Worm (Caenorhabditis elegans) whole organism, L2 larva: ENCODE measurements around the gene cnnm-5.

ENCODE experiments used
- C34F6.9 ChIP-seq: fragments of 150-350 bp; optimal IDR thresholded peaks from 2 replicates; lab custom pipeline; 2014; ENCODE audit warnings: missing biosample characterization, missing genetic modification characterization
- F13H6.1 ChIP-seq: sonication (generic microtip); optimal IDR thresholded peaks from 2 replicates; lab custom pipeline; 2016; ENCODE audit warnings: missing genetic modification characterization, missing compliant biosample characterization
- R02D3.7 ChIP-seq: fragments of 150-350 bp; optimal IDR thresholded peaks from 2 replicates; lab custom pipeline; 2014; ENCODE audit warnings: missing biosample characterization, missing genetic modification characterization
- Y55F3AM.14 ChIP-seq: fragments of 200-800 bp; sonication (Bioruptor generic); optimal IDR thresholded peaks from 2 replicates; lab custom pipeline; 2018; ENCODE audit warnings: mild to moderate bottlenecking, missing genetic modification characterization, missing compliant biosample characterization
- alr-1 ChIP-seq: fragments of 150-350 bp; optimal IDR thresholded peaks from 2 replicates; lab custom pipeline; 2014; ENCODE audit warnings: missing biosample characterization, missing genetic modification characterization
- blmp-1 ChIP-seq: sonication (generic microtip); optimal IDR thresholded peaks from 2 replicates; lab custom pipeline; 2017; ENCODE audit warnings: missing genetic modification characterization, mild to moderate bottlenecking, missing compliant biosample characterization, antibody characterized with exemption, moderate library complexity; ENCODE audit not compliant: insufficient read depth
- ceh-16 ChIP-seq: fragments of 150-350 bp; optimal IDR thresholded peaks from 2 replicates; lab custom pipeline; 2014; ENCODE audit warnings: missing biosample characterization, missing genetic modification characterization
- crh-2 ChIP-seq: sonication (generic microtip); optimal IDR thresholded peaks from 2 replicates; lab custom pipeline; 2017; ENCODE audit warnings: missing biosample characterization, missing genetic modification characterization
- egl-27 ChIP-seq: sonication (generic microtip); optimal IDR thresholded peaks from 3 replicates; lab custom pipeline; 2017; ENCODE audit warnings: missing biosample characterization, missing genetic modification reagents, missing genetic modification characterization
- fos-1 ChIP-seq: fragments of 150-350 bp; optimal IDR thresholded peaks from 2 replicates; lab custom pipeline; 2014; ENCODE audit warnings: missing biosample characterization, missing genetic modification characterization
- gmeb-1 ChIP-seq: fragments of 150-350 bp; optimal IDR thresholded peaks from 2 replicates; lab custom pipeline; 2014; ENCODE audit warnings: missing biosample characterization, missing genetic modification characterization
- lin-39 ChIP-seq: fragments of 150-350 bp; optimal IDR thresholded peaks from 2 replicates; lab custom pipeline; 2014; ENCODE audit warnings: missing biosample characterization, missing genetic modification reagents, missing genetic modification characterization
- lsy-2 ChIP-seq, 2 experiments: fragments of 150-350 bp in 1 of 2; sonication (generic microtip) in 1 of 2; optimal IDR thresholded peaks; 2 replicates each; lab custom pipeline; 2014 to 2017; ENCODE audit warnings: missing biosample characterization in 2 of 2, missing genetic modification characterization in 2 of 2
- mab-5 ChIP-seq: fragments of 150-350 bp; optimal IDR thresholded peaks from 2 replicates; lab custom pipeline; 2014; ENCODE audit warnings: missing biosample characterization, missing genetic modification characterization
- mbf-1 ChIP-seq: sonication (generic microtip); optimal IDR thresholded peaks from 2 replicates; lab custom pipeline; 2017; ENCODE audit warnings: missing biosample characterization, missing genetic modification characterization
- nhr-129 ChIP-seq: fragments of 150-350 bp; optimal IDR thresholded peaks from 2 replicates; lab custom pipeline; 2014; ENCODE audit warnings: missing biosample characterization, missing genetic modification characterization
- nhr-23 ChIP-seq: fragments of 150-350 bp; optimal IDR thresholded peaks from 2 replicates; lab custom pipeline; 2014; ENCODE audit warnings: missing biosample characterization, missing genetic modification reagents, missing genetic modification characterization
- nhr-237 ChIP-seq: fragments of 150-350 bp; optimal IDR thresholded peaks from 2 replicates; lab custom pipeline; 2014; ENCODE audit warnings: missing biosample characterization, missing genetic modification characterization
- nhr-25 ChIP-seq: fragments of 150-350 bp; sonication (generic microtip); optimal IDR thresholded peaks from 3 replicates; lab custom pipeline; 2014; ENCODE audit warnings: missing biosample characterization, missing genetic modification characterization
- peb-1 ChIP-seq: fragments of 150-350 bp; optimal IDR thresholded peaks from 2 replicates; lab custom pipeline; 2014; ENCODE audit warnings: missing biosample characterization, missing genetic modification characterization
- skn-1 ChIP-seq: sonication (generic microtip); optimal IDR thresholded peaks from 2 replicates; lab custom pipeline; 2017; ENCODE audit warnings: missing biosample characterization, missing genetic modification characterization
- sma-3 ChIP-seq: sonication (generic microtip); optimal IDR thresholded peaks from 2 replicates; lab custom pipeline; 2016; ENCODE audit warnings: missing genetic modification reagents, missing genetic modification characterization, missing compliant biosample characterization
- sma-9 ChIP-seq, 2 experiments: fragments of 150-350 bp in 1 of 2; sonication (generic microtip) in 1 of 2; optimal IDR thresholded peaks; 2 replicates each; lab custom pipeline; 2014 to 2016; ENCODE audit warnings: missing genetic modification characterization in 2 of 2, mild to moderate bottlenecking in 1 of 2, missing biosample characterization in 1 of 2, missing compliant biosample characterization in 1 of 2, missing genetic modification reagents in 1 of 2, moderate library complexity in 1 of 2
- snpc-4 ChIP-seq: fragments of 150-350 bp; optimal IDR thresholded peaks from 2 replicates; lab custom pipeline; 2014; ENCODE audit warnings: missing biosample characterization, missing genetic modification characterization
- unc-39 ChIP-seq: fragments of 150-350 bp; optimal IDR thresholded peaks from 2 replicates; lab custom pipeline; 2014; ENCODE audit warnings: missing biosample characterization, missing genetic modification characterization
- ztf-1 ChIP-seq: fragments of 200-800 bp; sonication (Bioruptor generic); conservative IDR thresholded peaks from 2 replicates; pipeline ENCODE4 v1.3.6; 2022; ENCODE audit warnings: missing genetic modification characterization, missing compliant biosample characterization
- ztf-4 ChIP-seq: fragments of 150-350 bp; optimal IDR thresholded peaks from 2 replicates; lab custom pipeline; 2014; ENCODE audit warnings: missing biosample characterization, missing genetic modification characterization

cnnm-5 gene

ce11 chrIII:3820134-3820533, 8.9 kb downstream of the cnnm-5 start (continued):
- peak; percentile 63 for TF ChIP-seq nhr-25 (tag; lab: Kevin White, UChicago)
- TF ChIP-seq peb-1 = no peak
- TF ChIP-seq unc-39 (tag; lab: Kevin White, UChicago) = no peak
- peak; percentile 82 for TF ChIP-seq F13H6.1 (tag; lab: Kevin White, UChicago)
- TF ChIP-seq egl-27 (tag; lab: Kevin White, UChicago) = peak; percentile 21
- no peak for TF ChIP-seq Y55F3AM.14
- no peak for TF ChIP-seq skn-1 (tag; lab: Kevin White, UChicago)
- peak; percentile 8 for TF ChIP-seq gmeb-1
- TF ChIP-seq nhr-237 (tag; lab: Kevin White, UChicago) = no peak

- TF ChIP-seq mab-5 (tag; lab: Kevin White, UChicago) = no peak
- TF ChIP-seq ztf-4 (tag; lab: Kevin White, UChicago) = no peak
Measured at ce11 chrIII:3819579-3819978, 9.4 kb downstream of the cnnm-5 start, which contains the start of gene dpy-27. Gene dpy-27, minus strand, starts transcription at chrIII:3819679.

- TF ChIP-seq lsy-2 (tag; optimal IDR thresholded peaks at IDR 0.05; lab: Kevin White, UChicago) (no peak), egl-27 (tag; lab: Kevin White, UChicago) (no peak), mab-5 (tag; lab: Kevin White, UChicago) (no peak), lin-39 (tag; lab: Kevin White, UChicago) (no peak), snpc-4 (no peak), nhr-25 (tag; lab: Kevin White, UChicago) (no peak), gmeb-1 (no peak), Y55F3AM.14 (no peak), R02D3.7 (tag; lab: Kevin White, UChicago) (no peak), C34F6.9 (tag; lab: Kevin White, UChicago) (no peak), ztf-1 (GFP tag; lab: Robert Waterston, UW) (no peak), F13H6.1 (tag; lab: Kevin White, UChicago) (no peak), mbf-1 (no peak), alr-1 (tag; lab: Kevin White, UChicago) (no peak), nhr-237 (tag; lab: Kevin White, UChicago) (no peak), fos-1 (no peak), crh-2 (tag; lab: Kevin White, UChicago) (no peak)
Measured at ce11 chrIII:3814421-3814820, 14.6 kb downstream of the cnnm-5 start.

- TF ChIP-seq C34F6.9 (tag; lab: Kevin White, UChicago) = no peak
- TF ChIP-seq crh-2 (tag; lab: Kevin White, UChicago) = peak; percentile 33
- TF ChIP-seq blmp-1 = peak; percentile 43
- peak in 1 of 2 experiments; percentile 4 for TF ChIP-seq lsy-2 (tag; optimal IDR thresholded peaks at IDR 0.05; lab: Kevin White, UChicago)
- peak; percentile 93 for TF ChIP-seq nhr-25 (tag; lab: Kevin White, UChicago)
- TF ChIP-seq sma-3 (GFP tag; lab: Kevin White, UChicago) = peak; percentile 13
Measured at ce11 chrIII:3812369-3812993, 16.5 kb downstream of the cnnm-5 start.

ce11 chrIII:3811375-3811924, 17.6 kb downstream of the cnnm-5 start:
- TF ChIP-seq sma-9 (GFP tag; optimal IDR thresholded peaks at IDR 0.05; lab: Kevin White, UChicago) (peak; percentile 22), sma-9 (tag; optimal IDR thresholded peaks at IDR 0.05; lab: Kevin White, UChicago) (no peak), crh-2 (tag; lab: Kevin White, UChicago) (peak; percentile 18), ztf-4 (tag; lab: Kevin White, UChicago) (no peak), sma-3 (GFP tag; lab: Kevin White, UChicago) (peak; percentile 47), fos-1 (peak; percentile 34), nhr-129 (tag; lab: Kevin White, UChicago) (peak; percentile 31), ceh-16 (peak; percentile 26), nhr-25 (tag; lab: Kevin White, UChicago) (peak; percentile 87), F13H6.1 (tag; lab: Kevin White, UChicago) (peak; percentile 23), nhr-23 (no peak)

ce11 chrIII:3809008-3809407, 20.0 kb downstream of the cnnm-5 start, which contains the start of gene toh-1:
Gene toh-1, minus strand, starts transcription at chrIII:3809030.
- TF ChIP-seq blmp-1 (peak; percentile 34), nhr-25 (tag; lab: Kevin White, UChicago) (peak; percentile 70), sma-3 (GFP tag; lab: Kevin White, UChicago) (peak; percentile 11), gmeb-1 (no peak), crh-2 (tag; lab: Kevin White, UChicago) (peak; percentile 19)
